Fruit fly (Drosophila melanogaster) whole organism, prepupa: ENCODE results near the gene CG34241.

Experiments
- CG10631 ChIP-seq: fragments of 200-800 bp; sonication (Bioruptor generic); optimal IDR thresholded peaks from 2 replicates; lab custom pipeline; 2016; ENCODE audit warnings: missing biosample characterization, missing genetic modification characterization
- CG11294 ChIP-seq: fragments of 200-800 bp; sonication (Bioruptor generic); IDR thresholded peaks from 2 replicates; pipeline ENCODE4 v1.3.6; 2022; ENCODE audit warnings: missing biosample characterization, missing genetic modification characterization
- CG11902 ChIP-seq: fragments of 200-800 bp; sonication (Bioruptor generic); optimal IDR thresholded peaks from 3 replicates; lab custom pipeline; 2016; ENCODE audit warnings: missing biosample characterization, missing genetic modification characterization
- CG15336 ChIP-seq: fragments of 200-800 bp; sonication (Bioruptor generic); IDR thresholded peaks from 2 replicates; pipeline ENCODE4 v1.3.6; 2022; ENCODE audit warnings: missing biosample characterization, missing genetic modification characterization
- CG1621 ChIP-seq: fragments of 200-800 bp; sonication (Bioruptor generic); optimal IDR thresholded peaks from 3 replicates; lab custom pipeline; 2018; ENCODE audit warnings: missing biosample characterization, mild to moderate bottlenecking, missing genetic modification characterization
- CG16779 ChIP-seq: fragments of 200-800 bp; sonication (Bioruptor generic); optimal IDR thresholded peaks from 3 replicates; lab custom pipeline; 2017; ENCODE audit warnings: missing biosample characterization, mild to moderate bottlenecking, missing genetic modification characterization
- CG3032 ChIP-seq: fragments of 200-800 bp; optimal IDR thresholded peaks from 2 replicates; lab custom pipeline; 2019; ENCODE audit warnings: missing biosample characterization, mild to moderate bottlenecking, missing genetic modification characterization, moderate library complexity
- CG31627 ChIP-seq: fragments of 200-800 bp; sonication (Bioruptor generic); optimal IDR thresholded peaks from 3 replicates; lab custom pipeline; 2016; ENCODE audit warnings: missing biosample characterization, missing genetic modification characterization
- CG32006 ChIP-seq: fragments of 200-800 bp; sonication (Bioruptor generic); optimal IDR thresholded peaks from 3 replicates; lab custom pipeline; 2017; ENCODE audit warnings: missing biosample characterization, mild to moderate bottlenecking, missing genetic modification characterization
- CG34406 ChIP-seq: fragments of 200-800 bp; sonication (Bioruptor generic); optimal IDR thresholded peaks from 3 replicates; lab custom pipeline; 2016; ENCODE audit warnings: missing biosample characterization, missing genetic modification characterization
- CG3919 ChIP-seq: fragments of 200-800 bp; sonication (Bioruptor generic); optimal IDR thresholded peaks from 3 replicates; lab custom pipeline; 2016; ENCODE audit warnings: missing biosample characterization, missing genetic modification characterization
- CG4318 ChIP-seq: fragments of 200-800 bp; sonication (Bioruptor generic); optimal IDR thresholded peaks from 3 replicates; lab custom pipeline; 2017; ENCODE audit warnings: missing biosample characterization, mild to moderate bottlenecking, missing genetic modification characterization
- CG6163 ChIP-seq: fragments of 200-800 bp; sonication (Bioruptor generic); IDR thresholded peaks from 3 replicates; pipeline ENCODE4 v1.3.6; 2022; ENCODE audit warnings: missing biosample characterization, missing genetic modification characterization
- CG6276 ChIP-seq: fragments of 200-800 bp; sonication (Bioruptor generic); optimal IDR thresholded peaks from 2 replicates; lab custom pipeline; 2017; ENCODE audit warnings: missing biosample characterization, mild to moderate bottlenecking, missing genetic modification characterization
- CG6792 ChIP-seq: fragments of 200-800 bp; sonication (Bioruptor generic); optimal IDR thresholded peaks from 3 replicates; lab custom pipeline; 2016; ENCODE audit warnings: missing biosample characterization, missing genetic modification characterization
- CG6854 ChIP-seq: fragments of 200-800 bp; sonication (Bioruptor generic); optimal IDR thresholded peaks from 2 replicates; lab custom pipeline; 2017; ENCODE audit warnings: missing biosample characterization, mild to moderate bottlenecking, missing genetic modification characterization
- CG8119 ChIP-seq: fragments of 200-800 bp; sonication (Bioruptor generic); IDR thresholded peaks from 3 replicates; pipeline ENCODE4 v1.3.6; 2022; ENCODE audit warnings: missing biosample characterization, missing genetic modification characterization
- CG8319 ChIP-seq: fragments of 200-800 bp; sonication (Bioruptor generic); optimal IDR thresholded peaks from 3 replicates; lab custom pipeline; 2016; ENCODE audit warnings: missing biosample characterization, missing genetic modification characterization
- CG9139 ChIP-seq: fragments of 200-800 bp; sonication (Bioruptor generic); optimal IDR thresholded peaks from 3 replicates; lab custom pipeline; 2017; ENCODE audit warnings: missing biosample characterization, mild to moderate bottlenecking, missing genetic modification characterization
- Eip75B ChIP-seq: fragments of 200-800 bp; sonication (Bioruptor generic); optimal IDR thresholded peaks from 3 replicates; lab custom pipeline; 2016; ENCODE audit warnings: missing biosample characterization, missing genetic modification characterization
- Eip78C ChIP-seq: fragments of 200-800 bp; sonication (Bioruptor generic); peaks from one replicate; lab custom pipeline; 2016; ENCODE audit warnings: missing biosample characterization, missing genetic modification characterization
- Eip93F ChIP-seq: fragments of 200-800 bp; sonication (Bioruptor generic); optimal IDR thresholded peaks from 2 replicates; lab custom pipeline; 2016; ENCODE audit warnings: missing biosample characterization, mild to moderate bottlenecking, missing genetic modification characterization
- Ets21C ChIP-seq: fragments of 200-800 bp; sonication (Bioruptor generic); optimal IDR thresholded peaks from 3 replicates; lab custom pipeline; 2016; ENCODE audit warnings: missing biosample characterization, missing genetic modification characterization
- Ets96B ChIP-seq: fragments of 200-800 bp; optimal IDR thresholded peaks from 2 replicates; lab custom pipeline; 2019; ENCODE audit warnings: missing biosample characterization, mild to moderate bottlenecking, missing genetic modification characterization, moderate library complexity
- Gug ChIP-seq: fragments of 200-800 bp; sonication (Bioruptor generic); IDR thresholded peaks from 2 replicates; pipeline ENCODE4 v1.3.6; 2022; ENCODE audit warnings: missing biosample characterization, missing genetic modification characterization
- Hr39 ChIP-seq: fragments of 200-800 bp; sonication (Bioruptor generic); optimal IDR thresholded peaks from 2 replicates; lab custom pipeline; 2016; ENCODE audit warnings: missing biosample characterization, missing genetic modification characterization
- Hr4 ChIP-seq: fragments of 200-800 bp; sonication (Bioruptor generic); optimal IDR thresholded peaks from 3 replicates; lab custom pipeline; 2016; ENCODE audit warnings: missing biosample characterization, missing genetic modification characterization
- Met ChIP-seq: fragments of 200-800 bp; sonication (Bioruptor generic); optimal IDR thresholded peaks from 3 replicates; lab custom pipeline; 2016; ENCODE audit warnings: missing biosample characterization, missing genetic modification characterization
- OdsH ChIP-seq: fragments of 200-800 bp; sonication (Bioruptor generic); optimal IDR thresholded peaks from 3 replicates; lab custom pipeline; 2016; ENCODE audit warnings: missing biosample characterization, missing genetic modification characterization
- Smox ChIP-seq: fragments of 200-800 bp; sonication (Bioruptor generic); optimal IDR thresholded peaks from 3 replicates; lab custom pipeline; 2016; ENCODE audit warnings: missing biosample characterization, missing genetic modification characterization
- Sox14 ChIP-seq: fragments of 200-800 bp; sonication (Bioruptor generic); optimal IDR thresholded peaks from 3 replicates; lab custom pipeline; 2016; ENCODE audit warnings: missing biosample characterization, missing genetic modification characterization
- Sox15 ChIP-seq: fragments of 200-800 bp; sonication (Bioruptor generic); optimal IDR thresholded peaks from 3 replicates; lab custom pipeline; 2016; ENCODE audit warnings: missing biosample characterization, missing genetic modification characterization
- achi ChIP-seq: fragments of 200-800 bp; sonication (Bioruptor generic); optimal IDR thresholded peaks from 3 replicates; lab custom pipeline; 2016; ENCODE audit warnings: missing biosample characterization, missing genetic modification characterization
- acj6 ChIP-seq: fragments of 200-800 bp; sonication (Bioruptor generic); optimal IDR thresholded peaks from 3 replicates; lab custom pipeline; 2016; ENCODE audit warnings: missing biosample characterization, missing genetic modification characterization
- cyc ChIP-seq: fragments of 200-800 bp; sonication (Bioruptor generic); optimal IDR thresholded peaks from 3 replicates; lab custom pipeline; 2016; ENCODE audit warnings: missing biosample characterization, missing genetic modification characterization
- dac ChIP-seq: fragments of 200-800 bp; sonication (Bioruptor generic); optimal IDR thresholded peaks from 2 replicates; lab custom pipeline; 2017; ENCODE audit warnings: missing biosample characterization, mild to moderate bottlenecking, missing genetic modification characterization
- eg ChIP-seq: fragments of 200-800 bp; sonication (Bioruptor generic); IDR thresholded peaks from 3 replicates; pipeline ENCODE4 v1.3.6; 2022; ENCODE audit warnings: missing biosample characterization, missing genetic modification characterization
- esn ChIP-seq: fragments of 200-800 bp; sonication (Bioruptor generic); optimal IDR thresholded peaks from 2 replicates; lab custom pipeline; 2016; ENCODE audit warnings: missing biosample characterization, mild to moderate bottlenecking, missing genetic modification characterization, moderate library complexity
- fkh ChIP-seq: fragments of 200-800 bp; sonication (Bioruptor generic); optimal IDR thresholded peaks from 3 replicates; lab custom pipeline; 2017; ENCODE audit warnings: missing biosample characterization, mild to moderate bottlenecking, missing genetic modification characterization, moderate library complexity
- lz ChIP-seq: fragments of 200-800 bp; sonication (Bioruptor generic); optimal IDR thresholded peaks from 3 replicates; lab custom pipeline; 2016; ENCODE audit warnings: missing biosample characterization, missing genetic modification characterization
- net ChIP-seq: fragments of 200-800 bp; sonication (Bioruptor generic); optimal IDR thresholded peaks from 3 replicates; lab custom pipeline; 2016; ENCODE audit warnings: missing biosample characterization, missing genetic modification characterization
- pdm3 ChIP-seq: fragments of 200-800 bp; sonication (Bioruptor generic); optimal IDR thresholded peaks from 3 replicates; lab custom pipeline; 2016; ENCODE audit warnings: missing biosample characterization, missing genetic modification characterization
- salr ChIP-seq, 2 experiments: fragments of 200-800 bp; sonication (Bioruptor generic); optimal IDR thresholded peaks; 3 replicates each; lab custom pipeline; 2016 to 2018; ENCODE audit warnings: missing biosample characterization in 2 of 2, missing genetic modification characterization in 2 of 2, mild to moderate bottlenecking in 1 of 2
- svp ChIP-seq: fragments of 200-800 bp; sonication (Bioruptor generic); peaks from one replicate; lab custom pipeline; 2016; ENCODE audit warnings: missing biosample characterization, missing genetic modification characterization
- topi ChIP-seq: fragments of 200-800 bp; sonication (Bioruptor generic); optimal IDR thresholded peaks from 3 replicates; lab custom pipeline; 2016; ENCODE audit warnings: missing biosample characterization, missing genetic modification characterization

CG34241 gene

dm6 chr3L:12090184-12090897, 37.4 kb upstream of the CG34241 start (continued):
- TF ChIP-seq eg (GFP tag; lab: Robert Waterston, UW): 0 out of 3 replicates have a peak, but pooled peaks have one; percentile 19
- TF ChIP-seq OdsH (GFP tag; lab: Kevin White, UChicago): peak; percentile 46
- TF ChIP-seq CG34406 (GFP tag; lab: Kevin White, UChicago): peak; percentile 58
- peak; percentile 52 for TF ChIP-seq CG32006
- peak; percentile 75 for TF ChIP-seq Eip78C (GFP tag; lab: Kevin White, UChicago)
- peak; percentile 79 for TF ChIP-seq Met (GFP tag; lab: Kevin White, UChicago)
- TF ChIP-seq Hr39 (GFP tag; lab: Kevin White, UChicago): peak; percentile 54
- TF ChIP-seq Hr4 (GFP tag; lab: Kevin White, UChicago): no peak
- no peak for TF ChIP-seq Eip93F (GFP tag; lab: Kevin White, UChicago)
- peak; percentile 56 for TF ChIP-seq achi (GFP tag; lab: Kevin White, UChicago)
- TF ChIP-seq CG6854 (GFP tag; lab: Kevin White, UChicago): peak; percentile 40
- peak; percentile 18 for TF ChIP-seq Eip75B (GFP tag; lab: Kevin White, UChicago)
- peak; percentile 28 for TF ChIP-seq net (GFP tag; lab: Kevin White, UChicago)
- TF ChIP-seq CG4318: no peak
- TF ChIP-seq CG6276 (GFP tag; lab: Kevin White, UChicago): peak; percentile 44
- peak; percentile 66 for TF ChIP-seq pdm3 (GFP tag; lab: Kevin White, UChicago)
- peak; percentile 74 for TF ChIP-seq Sox14 (GFP tag; lab: Kevin White, UChicago)
- peak; percentile 23 for TF ChIP-seq Ets21C
- TF ChIP-seq esn (GFP tag; lab: Kevin White, UChicago): peak; percentile 74

dm6 chr3L:12090898-12091685, 36.7 kb upstream of the CG34241 start:
- TF ChIP-seq CG3032 (tag; lab: Kevin White, UChicago) (peak; percentile 15), CG6163 (GFP tag; lab: Robert Waterston, UW) (0 out of 3 replicates have a peak, but pooled peaks have one; percentile 32), CG3919 (GFP tag; lab: Kevin White, UChicago) (peak; percentile 19), OdsH (GFP tag; lab: Kevin White, UChicago) (peak; percentile 36), CG8119 (GFP tag; lab: Robert Waterston, UW) (peak; percentile 49; the same call in 2 of the 3 replicates), CG16779 (tag; lab: Kevin White, UChicago) (no peak), CG32006 (peak; percentile 66), dac (GFP tag; lab: Kevin White, UChicago) (no peak), CG15336 (peak; percentile 60), Ets21C (no peak), Ets96B (no peak), pdm3 (GFP tag; lab: Kevin White, UChicago) (peak; percentile 33), CG11902 (no peak), lz (GFP tag; lab: Kevin White, UChicago) (peak; percentile 12), Hr4 (GFP tag; lab: Kevin White, UChicago) (peak; percentile 64), net (GFP tag; lab: Kevin White, UChicago) (peak; percentile 18), Sox15 (GFP tag; lab: Kevin White, UChicago) (peak; percentile 20), achi (GFP tag; lab: Kevin White, UChicago) (peak; percentile 29), fkh (GFP tag; lab: Kevin White, UChicago) (peak; percentile 86), CG10631 (GFP tag; lab: Kevin White, UChicago) (no peak), CG6792 (GFP tag; lab: Kevin White, UChicago) (no peak), topi (GFP tag; lab: Kevin White, UChicago) (peak; percentile 1), CG1621 (tag; lab: Kevin White, UChicago) (no peak), CG8319 (no peak), Gug (0 out of 2 replicates have a peak, but pooled peaks have one; percentile 16), esn (GFP tag; lab: Kevin White, UChicago) (peak; percentile 11), Eip78C (GFP tag; lab: Kevin White, UChicago) (peak; percentile 63), CG6276 (GFP tag; lab: Kevin White, UChicago) (peak; percentile 56), salr (GFP tag; optimal IDR thresholded peaks at IDR 0.05; lab: Kevin White, UChicago) (peak in 1 of 2 experiments; percentile 6), Eip93F (GFP tag; lab: Kevin White, UChicago) (no peak), cyc (GFP tag; lab: Kevin White, UChicago) (no peak), Sox14 (GFP tag; lab: Kevin White, UChicago) (no peak), svp (no peak), CG9139 (GFP tag; lab: Kevin White, UChicago) (no peak), Smox (GFP tag; lab: Kevin White, UChicago) (peak; percentile 14), CG31627 (GFP tag; lab: Kevin White, UChicago) (peak; percentile 1), acj6 (peak; percentile 19), CG11294 (GFP tag; lab: Robert Waterston, UW) (peak; percentile 56; the same call in 1 of the 2 replicates), eg (GFP tag; lab: Robert Waterston, UW) (peak; percentile 73), Met (GFP tag; lab: Kevin White, UChicago) (peak; percentile 22)
